Worm (Caenorhabditis elegans) whole organism, L1 larva: ENCODE measurements around the gene ztf-22.

Experiments
- C04F5.9 ChIP-seq: sonication (generic microtip); optimal IDR thresholded peaks from 2 replicates; lab custom pipeline; 2016; ENCODE audit warnings: missing genetic modification characterization, missing compliant biosample characterization
- C34B4.2 ChIP-seq: sonication (generic microtip); optimal IDR thresholded peaks from 2 replicates; lab custom pipeline; 2017; ENCODE audit warnings: mild to moderate bottlenecking, missing genetic modification characterization, missing compliant biosample characterization
- Y116A8C.19 ChIP-seq: sonication (generic microtip); optimal IDR thresholded peaks from 2 replicates; lab custom pipeline; 2016; ENCODE audit warnings: missing compliant biosample characterization, missing genetic modification characterization, borderline replicate concordance
- blmp-1 ChIP-seq: fragments of 150-350 bp; optimal IDR thresholded peaks from 2 replicates; lab custom pipeline; 2014; ENCODE audit warnings: missing biosample characterization, missing genetic modification characterization
- ceh-63 ChIP-seq: fragments of 200-800 bp; sonication (Bioruptor generic); optimal IDR thresholded peaks from 2 replicates; lab custom pipeline; 2018; ENCODE audit warnings: mild to moderate bottlenecking, missing genetic modification characterization, missing compliant biosample characterization
- ceh-82 ChIP-seq, 3 experiments: fragments of 150-350 bp in 1 of 3; sonication (generic microtip) in 2 of 3; optimal IDR thresholded peaks; 2 replicates each; lab custom pipeline; 2014 to 2017; ENCODE audit warnings: missing biosample characterization in 3 of 3, missing genetic modification characterization in 3 of 3
- ceh-88 ChIP-seq: fragments of 200-800 bp; sonication (Bioruptor generic); IDR thresholded peaks from 2 replicates; pipeline ENCODE4 v1.3.6; 2022; ENCODE audit warnings: missing genetic modification characterization, missing compliant biosample characterization
- dpl-1 ChIP-seq, 3 experiments: fragments of 150-350 bp in 2 of 3; sonication (generic microtip) in 1 of 3; optimal IDR thresholded peaks; 2 replicates each; lab custom pipeline; 2014 to 2017; ENCODE audit warnings: missing biosample characterization in 3 of 3, missing genetic modification characterization in 3 of 3, missing genetic modification reagents in 3 of 3
- dsc-1 ChIP-seq: sonication (generic microtip); optimal IDR thresholded peaks from 2 replicates; lab custom pipeline; 2016; ENCODE audit warnings: mild to moderate bottlenecking, missing genetic modification characterization, missing compliant biosample characterization
- efl-1 ChIP-seq, 4 experiments: fragments of 150-350 bp; optimal IDR thresholded peaks in 3 of 4; peaks in 1 of 4; 1 replicate in 1 of 4; 2 replicates in 3 of 4; lab custom pipeline; 2014; ENCODE audit warnings: missing biosample characterization in 2 of 4, missing genetic modification characterization in 2 of 4, missing genetic modification reagents in 2 of 4
- efl-3 ChIP-seq: fragments of 200-800 bp; sonication (Bioruptor generic); optimal IDR thresholded peaks from 2 replicates; lab custom pipeline; 2018; ENCODE audit warnings: mild to moderate bottlenecking, missing genetic modification characterization, missing compliant biosample characterization
- egl-13 ChIP-seq: sonication (generic microtip); optimal IDR thresholded peaks from 2 replicates; lab custom pipeline; 2016; ENCODE audit warnings: missing genotype, missing genetic modification reagents, missing genetic modification characterization, missing compliant biosample characterization
- elt-2 ChIP-seq: sonication (generic microtip); optimal IDR thresholded peaks from 2 replicates; lab custom pipeline; 2016; ENCODE audit warnings: missing genetic modification characterization, mild to moderate bottlenecking, inconsistent platforms, missing compliant biosample characterization, missing genetic modification reagents
- elt-3 ChIP-seq, 6 experiments: fragments of 150-350 bp in 1 of 6; sonication (generic microtip); optimal IDR thresholded peaks; 2 replicates each; lab custom pipeline; 2017 to 2018; ENCODE audit warnings: missing biosample characterization in 6 of 6, missing genetic modification characterization in 6 of 6, inconsistent platforms in 1 of 6
- ets-5 ChIP-seq: fragments of 200-800 bp; sonication (Bioruptor generic); IDR thresholded peaks from 2 replicates; pipeline ENCODE4 v1.3.6; 2022; ENCODE audit warnings: missing genetic modification characterization, missing compliant biosample characterization
- fkh-10 ChIP-seq: sonication (generic microtip); optimal IDR thresholded peaks from 2 replicates; lab custom pipeline; 2017; ENCODE audit warnings: missing biosample characterization, missing genetic modification reagents, missing genetic modification characterization
- fkh-4 ChIP-seq: sonication (generic microtip); optimal IDR thresholded peaks from 2 replicates; lab custom pipeline; 2016; ENCODE audit warnings: missing compliant biosample characterization, missing genetic modification characterization, borderline replicate concordance
- grh-1 ChIP-seq: fragments of 200-800 bp; sonication (Bioruptor generic); IDR thresholded peaks from 2 replicates; pipeline ENCODE4 v1.3.6; 2022; ENCODE audit warnings: missing genetic modification reagents, missing genetic modification characterization, missing compliant biosample characterization
- hlh-17 ChIP-seq: fragments of 200-800 bp; sonication (Bioruptor generic); optimal IDR thresholded peaks from 2 replicates; lab custom pipeline; 2018; ENCODE audit warnings: missing genetic modification characterization, mild to moderate bottlenecking, missing compliant biosample characterization, moderate library complexity, borderline replicate concordance
- hlh-4 ChIP-seq: sonication (generic microtip); optimal IDR thresholded peaks from 2 replicates; lab custom pipeline; 2016; ENCODE audit warnings: mild to moderate bottlenecking, missing genetic modification characterization, missing compliant biosample characterization
- hpl-2 ChIP-seq: fragments of 150-350 bp; optimal IDR thresholded peaks from 2 replicates; lab custom pipeline; 2014; ENCODE audit warnings: missing biosample characterization, missing genetic modification reagents, missing genetic modification characterization
- isw-1 ChIP-seq: fragments of 200-800 bp; sonication (Bioruptor generic); IDR thresholded peaks from 2 replicates; pipeline ENCODE4 v1.3.6; 2022; ENCODE audit warnings: missing genetic modification characterization, missing compliant biosample characterization
- lin-13 ChIP-seq: fragments of 150-350 bp; optimal IDR thresholded peaks from 2 replicates; lab custom pipeline; 2014; ENCODE audit warnings: missing biosample characterization, missing genetic modification reagents, missing genetic modification characterization
- lin-14 ChIP-seq: fragments of 200-800 bp; sonication (Bioruptor generic); optimal IDR thresholded peaks from 2 replicates; lab custom pipeline; 2018; ENCODE audit warnings: mild to moderate bottlenecking, missing genetic modification characterization, moderate library complexity, missing compliant biosample characterization
- lin-15B ChIP-seq: fragments of 150-350 bp; sonication (generic microtip); optimal IDR thresholded peaks from 3 replicates; lab custom pipeline; 2014; ENCODE audit warnings: missing biosample characterization, missing genetic modification characterization
- lir-3 ChIP-seq: sonication (generic microtip); optimal IDR thresholded peaks from 2 replicates; lab custom pipeline; 2016; ENCODE audit warnings: mild to moderate bottlenecking, missing genetic modification characterization, moderate library complexity, missing compliant biosample characterization; ENCODE audit not compliant: poor library complexity
- lsy-2 ChIP-seq, 2 experiments: fragments of 150-350 bp; optimal IDR thresholded peaks; 2 replicates each; lab custom pipeline; 2014; ENCODE audit warnings: missing biosample characterization in 2 of 2, missing genetic modification characterization in 2 of 2
- mab-9 ChIP-seq: fragments of 200-800 bp; sonication (Bioruptor generic); IDR thresholded peaks from 2 replicates; pipeline ENCODE4 v1.3.6; 2022; ENCODE audit warnings: missing genetic modification reagents, missing genetic modification characterization, missing compliant biosample characterization
- mdl-1 ChIP-seq, 2 experiments: fragments of 150-350 bp; optimal IDR thresholded peaks; 2 replicates each; lab custom pipeline; 2014 to 2017; ENCODE audit warnings: missing biosample characterization in 2 of 2, missing genetic modification characterization in 2 of 2, inconsistent platforms in 1 of 2
- nhr-11 ChIP-seq: fragments of 150-350 bp; optimal IDR thresholded peaks from 2 replicates; lab custom pipeline; 2014; ENCODE audit warnings: missing biosample characterization, missing genetic modification characterization
- nhr-12 ChIP-seq: sonication (generic microtip); optimal IDR thresholded peaks from 2 replicates; lab custom pipeline; 2017; ENCODE audit warnings: missing biosample characterization, missing genetic modification characterization
- nhr-19 ChIP-seq: fragments of 200-800 bp; sonication (Bioruptor generic); conservative IDR thresholded peaks from 2 replicates; pipeline ENCODE4 v1.3.6; 2022; ENCODE audit warnings: missing genetic modification characterization, missing compliant biosample characterization
- nhr-20 ChIP-seq: sonication (generic microtip); optimal IDR thresholded peaks from 2 replicates; lab custom pipeline; 2016; ENCODE audit warnings: mild to moderate bottlenecking, missing genetic modification characterization, missing compliant biosample characterization
- nhr-237 ChIP-seq: fragments of 150-350 bp; optimal IDR thresholded peaks from 2 replicates; lab custom pipeline; 2014; ENCODE audit warnings: missing biosample characterization, missing genetic modification characterization
- nhr-28 ChIP-seq: fragments of 150-350 bp; optimal IDR thresholded peaks from 2 replicates; lab custom pipeline; 2014; ENCODE audit warnings: missing biosample characterization, missing genetic modification characterization
- nhr-47 ChIP-seq: sonication (generic microtip); optimal IDR thresholded peaks from 2 replicates; lab custom pipeline; 2016; ENCODE audit warnings: mild to moderate bottlenecking, missing genetic modification characterization, moderate library complexity, missing compliant biosample characterization
- nhr-77 ChIP-seq: fragments of 150-350 bp; optimal IDR thresholded peaks from 2 replicates; lab custom pipeline; 2014; ENCODE audit warnings: missing biosample characterization, missing genetic modification characterization
- nhr-84 ChIP-seq: sonication (generic microtip); optimal IDR thresholded peaks from 2 replicates; lab custom pipeline; 2017; ENCODE audit warnings: missing biosample characterization, missing genetic modification characterization
- nhr-85 ChIP-seq: sonication (generic microtip); peaks from one replicate; lab custom pipeline; 2016; ENCODE audit warnings: missing genetic modification characterization, inconsistent platforms, missing compliant biosample characterization
- pqm-1 ChIP-seq: sonication (generic microtip); optimal IDR thresholded peaks from 3 replicates; lab custom pipeline; 2017; ENCODE audit warnings: missing biosample characterization, missing genetic modification characterization
- rnt-1 ChIP-seq: sonication (generic microtip); optimal IDR thresholded peaks from 2 replicates; lab custom pipeline; 2016; ENCODE audit warnings: mild to moderate bottlenecking, missing genetic modification characterization, moderate library complexity, missing compliant biosample characterization
- skn-1 ChIP-seq: fragments of 150-350 bp; optimal IDR thresholded peaks from 2 replicates; lab custom pipeline; 2014; ENCODE audit warnings: missing biosample characterization, missing genetic modification characterization
- sptf-1 ChIP-seq: fragments of 150-350 bp; optimal IDR thresholded peaks from 2 replicates; lab custom pipeline; 2014; ENCODE audit warnings: missing biosample characterization, missing genetic modification characterization
- swsn-7 ChIP-seq: sonication (generic microtip); optimal IDR thresholded peaks from 2 replicates; lab custom pipeline; 2016; ENCODE audit warnings: missing genetic modification characterization, missing compliant biosample characterization
- tbx-2 ChIP-seq: sonication (generic microtip); optimal IDR thresholded peaks from 2 replicates; lab custom pipeline; 2016; ENCODE audit warnings: missing genetic modification characterization, missing compliant biosample characterization
- unc-130 ChIP-seq: fragments of 150-350 bp; optimal IDR thresholded peaks from 2 replicates; lab custom pipeline; 2017; ENCODE audit warnings: missing biosample characterization, missing genetic modification characterization, inconsistent platforms
- unc-30 ChIP-seq: sonication (generic microtip); optimal IDR thresholded peaks from 2 replicates; lab custom pipeline; 2017; ENCODE audit warnings: missing biosample characterization, missing genetic modification characterization
- vab-15 ChIP-seq: sonication (generic microtip); optimal IDR thresholded peaks from 2 replicates; lab custom pipeline; 2017; ENCODE audit warnings: missing genotype, mild to moderate bottlenecking, missing genetic modification characterization, missing compliant biosample characterization
- xbp-1 ChIP-seq: sonication (generic microtip); optimal IDR thresholded peaks from 2 replicates; lab custom pipeline; 2016; ENCODE audit warnings: missing genetic modification characterization, missing compliant biosample characterization
- zip-4 ChIP-seq: fragments of 200-800 bp; sonication (Bioruptor generic); optimal IDR thresholded peaks from 2 replicates; lab custom pipeline; 2018; ENCODE audit warnings: mild to moderate bottlenecking, missing genetic modification characterization, moderate library complexity, missing compliant biosample characterization
- ztf-4 ChIP-seq: fragments of 150-350 bp; optimal IDR thresholded peaks from 2 replicates; lab custom pipeline; 2014; ENCODE audit warnings: missing biosample characterization, missing genetic modification characterization

The ztf-22 gene

ce11 chrII:13293502-13293901, 7.9 kb upstream of the ztf-22 start:
- peak; percentile 40 for TF ChIP-seq nhr-85 (tag; lab: Kevin White, UChicago)
- no peak for TF ChIP-seq elt-3 (tag; optimal IDR thresholded peaks at IDR 0.05; lab: Kevin White, UChicago)
- TF ChIP-seq blmp-1 (tag; lab: Kevin White, UChicago) = peak; percentile 42

- TF ChIP-seq lin-14 (peak; percentile 79), nhr-28 (no peak), hlh-17 (GFP tag; lab: Kevin White, UChicago) (no peak), lsy-2 (tag; optimal IDR thresholded peaks at IDR 0.05; lab: Kevin White, UChicago) (peak in 1 of 2 experiments; percentile 29), C34B4.2 (tag; lab: Kevin White, UChicago) (no peak), hlh-4 (tag; lab: Kevin White, UChicago) (no peak), lir-3 (no peak), Y116A8C.19 (tag; lab: Kevin White, UChicago) (no peak), fkh-4 (tag; lab: Kevin White, UChicago) (no peak), zip-4 (GFP tag; lab: Kevin White, UChicago) (no peak), lin-15B (tag; lab: Kevin White, UChicago) (no peak), grh-1 (peak; percentile 69), elt-2 (tag; lab: Kevin White, UChicago) (no peak), nhr-11 (no peak), elt-3 (tag; optimal IDR thresholded peaks at IDR 0.05; lab: Kevin White, UChicago) (peak in 5 of 6 experiments; percentile 82 to 96 (median 93)), ceh-88 (GFP tag; lab: Robert Waterston, UW) (no peak), unc-130 (tag; lab: Kevin White, UChicago) (no peak), lin-13 (no peak), efl-1 (optimal IDR thresholded peaks at IDR 0.05; lab: Kevin White, UChicago) (no peak), efl-1 (GFP tag; optimal IDR thresholded peaks at IDR 0.05 in 1 of 2; lab: Kevin White, UChicago) (no peak), nhr-12 (no peak), hpl-2 (no peak), ceh-63 (GFP tag; lab: Kevin White, UChicago) (no peak), nhr-20 (tag; lab: Kevin White, UChicago) (peak; percentile 66), vab-15 (tag; lab: Kevin White, UChicago) (no peak), ceh-82 (tag; optimal IDR thresholded peaks at IDR 0.05; lab: Kevin White, UChicago) (no peak), skn-1 (tag; lab: Kevin White, UChicago) (no peak), nhr-237 (tag; lab: Kevin White, UChicago) (no peak), sptf-1 (tag; lab: Kevin White, UChicago) (no peak), xbp-1 (tag; lab: Kevin White, UChicago) (no peak), mdl-1 (tag; optimal IDR thresholded peaks at IDR 0.05; lab: Kevin White, UChicago) (no peak), ztf-4 (tag; lab: Kevin White, UChicago) (no peak), pqm-1 (tag; lab: Kevin White, UChicago) (no peak), dpl-1 (GFP tag; optimal IDR thresholded peaks at IDR 0.05; lab: Kevin White, UChicago) (peak in 1 of 3 experiments; percentile 31), unc-30 (tag; lab: Kevin White, UChicago) (no peak), swsn-7 (tag; lab: Kevin White, UChicago) (no peak), nhr-47 (tag; lab: Kevin White, UChicago) (no peak), fkh-10 (GFP tag; lab: Kevin White, UChicago) (no peak), nhr-84 (tag; lab: Kevin White, UChicago) (no peak), rnt-1 (tag; lab: Kevin White, UChicago) (no peak), ets-5 (GFP tag; lab: Robert Waterston, UW) (no peak), nhr-19 (GFP tag; lab: Robert Waterston, UW) (peak; percentile 39), C04F5.9 (tag; lab: Kevin White, UChicago) (no peak), egl-13 (tag; lab: Kevin White, UChicago) (no peak), nhr-85 (tag; lab: Kevin White, UChicago) (peak; percentile 92), nhr-77 (tag; lab: Kevin White, UChicago) (no peak), tbx-2 (tag; lab: Kevin White, UChicago) (no peak), efl-3 (GFP tag; lab: Kevin White, UChicago) (no peak), isw-1 (GFP tag; lab: Robert Waterston, UW) (no peak), dsc-1 (tag; lab: Kevin White, UChicago) (peak; percentile 56), mab-9 (GFP tag; lab: Robert Waterston, UW) (no peak)
These were observed 7.3 kb upstream of the ztf-22 start for ce11 chrII:13292913-13293312.
